Fruit fly (Drosophila melanogaster) whole organism: ENCODE results near the gene Calr.

Experiments
- CG8478 ChIP-seq: fragments of >200 bp; optimal IDR thresholded peaks from 2 replicates; lab custom pipeline; 2018; ENCODE audit warnings: inconsistent platforms
- Dll ChIP-seq: fragments of >200 bp; optimal IDR thresholded peaks from 2 replicates; lab custom pipeline; 2017
- psq ChIP-seq: fragments of >200 bp; optimal IDR thresholded peaks from 2 replicates; lab custom pipeline; 2017
- usp ChIP-seq: fragments of >200 bp; optimal IDR thresholded peaks from 2 replicates; lab custom pipeline; 2017; ENCODE audit warnings: missing biosample characterization, missing genetic modification characterization, mixed read lengths

- no peak for TF ChIP-seq Dll (lab: Kevin White, UChicago)
- no peak for TF ChIP-seq CG8478 (lab: Kevin White, UChicago)
- TF ChIP-seq psq: no peak
- no peak for TF ChIP-seq usp (GFP tag; lab: Kevin White, UChicago)
These were observed 23.5 kb downstream of the Calr start for dm6 chr3R:9606913-9607804.
